Worm (Caenorhabditis elegans): ENCODE data around the gene str-166.

The str-166 gene

DNA sequence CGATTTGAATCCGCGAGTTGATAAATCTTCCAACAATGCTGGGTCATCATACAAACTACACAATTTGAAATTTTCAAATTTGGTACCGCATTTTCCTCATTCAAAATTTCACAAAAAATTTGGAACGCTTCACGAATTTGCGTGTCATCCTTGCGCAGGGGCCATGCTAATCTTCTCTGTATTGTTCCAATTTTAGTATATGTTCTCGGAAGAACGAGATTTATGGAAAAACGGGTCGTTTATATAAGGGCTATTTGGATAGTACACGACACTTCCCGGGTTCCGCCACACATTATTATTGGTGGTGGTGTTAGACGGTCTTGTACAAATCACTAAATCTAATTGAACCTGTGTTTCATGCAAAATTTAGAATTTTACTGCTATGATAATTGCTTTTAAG lies 1.4 kb downstream of the str-166 start (continued):
- TF ChIP-seq rpc-1 (optimal IDR thresholded peaks at IDR 0.05) (peak; percentile 62), rpc-1 (tag; optimal IDR thresholded peaks at IDR 0.05) (peak; percentile 82), B0261.1 (tag; optimal IDR thresholded peaks at IDR 0.05) (peak; percentile 53), akir-1 (GFP tag; optimal IDR thresholded peaks at IDR 0.05) (no peak), zfh-2 (GFP tag; conservative IDR thresholded peaks at IDR 0.05) (no peak), D2030.7 (GFP tag; IDR thresholded peaks at IDR 0.05) (peak; percentile 39; the same call in 1 of the 2 replicates), ztf-26 (tag; optimal IDR thresholded peaks at IDR 0.05) (no peak), aptf-2 (GFP tag; conservative IDR thresholded peaks at IDR 0.05) (no peak), ztf-22 (GFP tag; optimal IDR thresholded peaks at IDR 0.05) (no peak), ama-1 (optimal IDR thresholded peaks at IDR 0.05) (no peak), ama-1 (GFP tag; optimal IDR thresholded peaks at IDR 0.05) (no peak), ekl-4 (GFP tag; IDR thresholded peaks at IDR 0.05) (no peak; the same call in 1 of the 2 replicates), F55B11.4 (tag; optimal IDR thresholded peaks at IDR 0.05; ENCODE audit: borderline replicate concordance, insufficient read depth) (no peak), tbp1 (GFP tag; optimal IDR thresholded peaks at IDR 0.05) (peak; percentile 80), hlh-26 (GFP tag; conservative IDR thresholded peaks at IDR 0.05) (no peak), die-1 (tag; optimal IDR thresholded peaks at IDR 0.05) (peak; percentile 58), ztf-18 (tag; optimal IDR thresholded peaks at IDR 0.05) (peak; percentile 23), snpc-4 (GFP tag; optimal IDR thresholded peaks at IDR 0.05) (peak; percentile 80), snpc-4 (tag; optimal IDR thresholded peaks at IDR 0.05) (peak; percentile 83 to 95 (median 90)), nfya-1 (tag; optimal IDR thresholded peaks at IDR 0.05; ENCODE audit: borderline replicate concordance, insufficient read depth) (no peak), ztf-6 (GFP tag; IDR thresholded peaks at IDR 0.05) (no peak), let-607 (tag; optimal IDR thresholded peaks at IDR 0.05) (no peak), snpc-1.1 (tag; optimal IDR thresholded peaks at IDR 0.05; ENCODE audit: insufficient read depth) (peak; percentile 88), attf-6 (GFP tag; IDR thresholded peaks at IDR 0.05) (peak; percentile 83), ztf-25 (GFP tag; IDR thresholded peaks at IDR 0.05) (0 out of 2 replicates have a peak, but pooled peaks have one; percentile 50), F57A8.1 (GFP tag; optimal IDR thresholded peaks at IDR 0.05) (no peak), efl-1 (GFP tag; optimal IDR thresholded peaks at IDR 0.05) (no peak)

ce11 chrIV:4887258-4887657 lies 3.2 kb downstream of the str-166 start, which contains the start of gene T08B6.1:
Gene T08B6.1 (minus strand): TSS chrIV:4887358.
- TF ChIP-seq ztf-3 (GFP tag; optimal IDR thresholded peaks at IDR 0.05) (no peak), attf-6 (GFP tag; IDR thresholded peaks at IDR 0.05) (no peak), attf-3 (GFP tag; conservative IDR thresholded peaks at IDR 0.05) (no peak), Y95B8A.8 (GFP tag; IDR thresholded peaks at IDR 0.05) (no peak), hsf-1 (GFP tag; IDR thresholded peaks at IDR 0.05) (no peak), sdz-38 (tag; optimal IDR thresholded peaks at IDR 0.05) (no peak), snpc-3.4 (tag; optimal IDR thresholded peaks at IDR 0.05) (no peak), gei-17 (GFP tag; optimal IDR thresholded peaks at IDR 0.05) (no peak), zfh-2 (GFP tag; conservative IDR thresholded peaks at IDR 0.05) (no peak), C17E4.6 (GFP tag; IDR thresholded peaks at IDR 0.05) (no peak)

DNA sequence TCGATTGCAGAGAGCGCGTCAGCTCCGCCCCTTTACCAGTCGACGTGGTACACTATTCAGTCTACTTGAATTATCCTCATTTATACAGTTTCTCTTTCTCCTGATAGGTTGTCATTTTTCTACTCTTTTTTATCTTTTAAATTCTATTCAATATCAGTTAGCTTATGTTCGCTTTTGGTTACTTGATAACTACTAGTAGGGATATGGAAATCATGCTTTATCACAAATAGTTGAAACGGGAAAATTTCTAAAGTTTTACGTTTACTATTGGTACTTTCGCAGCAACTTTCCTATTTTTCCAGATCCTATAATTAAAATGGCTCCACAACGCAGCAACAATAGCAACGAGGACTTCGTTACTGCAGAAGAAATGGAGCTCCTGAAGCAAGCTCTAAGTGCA lies 5.5 kb downstream of the str-166 start, which contains the start of gene sgnh-1:
Gene sgnh-1 (plus strand): TSS at position 301 of the 400 bp plus-strand sequence.
- no peak for TF ChIP-seq ztf-6 (GFP tag; IDR thresholded peaks at IDR 0.05)
- TF ChIP-seq madf-3 (GFP tag; IDR thresholded peaks at IDR 0.05): no peak
- no peak for TF ChIP-seq madf-8 (GFP tag; conservative IDR thresholded peaks at IDR 0.05)
- TF ChIP-seq xnd-1 (tag; optimal IDR thresholded peaks at IDR 0.05): no peak
- TF ChIP-seq ceh-100 (GFP tag; IDR thresholded peaks at IDR 0.05): no peak
- TF ChIP-seq Y56A3A.18 (GFP tag; IDR thresholded peaks at IDR 0.05): no peak
- TF ChIP-seq nhr-80 (tag; optimal IDR thresholded peaks at IDR 0.05): no peak
- TF ChIP-seq sptf-2 (GFP tag; optimal IDR thresholded peaks at IDR 0.05): no peak
- no peak for TF ChIP-seq madf-10 (tag; optimal IDR thresholded peaks at IDR 0.05)
- TF ChIP-seq tbx-9 (tag; optimal IDR thresholded peaks at IDR 0.05; ENCODE audit: borderline replicate concordance): no peak
- TF ChIP-seq nhr-27 (tag; optimal IDR thresholded peaks at IDR 0.05): no peak
- TF ChIP-seq ZK185.1 (tag; optimal IDR thresholded peaks at IDR 0.05; ENCODE audit: poor library complexity, severe bottlenecking): no peak
- no peak for TF ChIP-seq sdz-38 (tag; optimal IDR thresholded peaks at IDR 0.05)
- TF ChIP-seq efl-1 (GFP tag; optimal IDR thresholded peaks at IDR 0.05): no peak
- TF ChIP-seq ztf-3 (GFP tag; optimal IDR thresholded peaks at IDR 0.05): no peak
- TF ChIP-seq ceh-40 (GFP tag; IDR thresholded peaks at IDR 0.05): no peak

Measured in whole organism, young adult.